Fruit fly (Drosophila melanogaster): ENCODE data around the gene CG31296.

Gene CG31296

DNA sequence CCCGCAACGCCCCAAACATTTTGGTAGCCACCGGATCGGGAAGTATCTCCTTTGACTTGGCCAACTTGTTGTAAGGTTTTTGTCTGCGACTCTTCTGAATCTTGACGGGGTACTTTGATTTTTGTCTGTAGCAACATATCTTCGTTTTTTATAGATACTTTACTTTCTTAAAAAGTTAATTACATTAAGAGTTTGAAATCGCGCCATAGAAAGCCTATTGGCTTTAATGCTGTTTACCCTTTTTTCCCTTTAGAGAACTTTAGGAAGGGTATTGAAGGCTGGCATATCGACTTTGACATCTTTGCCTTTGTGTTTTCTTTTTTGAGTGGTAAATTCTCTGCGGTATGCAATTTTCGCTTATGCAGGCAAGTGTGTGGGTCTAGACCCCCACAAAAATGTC is 35.1 kb upstream of the CG31296 start:
- TF ChIP-seq topi (GFP tag; optimal IDR thresholded peaks at IDR 0.05) (peak; percentile 64), dsx (GFP tag; optimal IDR thresholded peaks at IDR 0.05; ENCODE audit: poor library complexity, severe bottlenecking) (peak; percentile 19), CG1621 (tag; optimal IDR thresholded peaks at IDR 0.05) (no peak), fkh (GFP tag; optimal IDR thresholded peaks at IDR 0.05) (no peak), CG4318 (GFP tag; optimal IDR thresholded peaks at IDR 0.05) (peak; percentile 76), pdm3 (GFP tag; optimal IDR thresholded peaks at IDR 0.05) (peak; percentile 68), CG7368 (GFP tag; optimal IDR thresholded peaks at IDR 0.05) (no peak), CG10631 (GFP tag; optimal IDR thresholded peaks at IDR 0.05) (peak; percentile 59), salr (GFP tag; optimal IDR thresholded peaks at IDR 0.05) (peak; percentile 1 to 43), Gug (GFP tag; IDR thresholded peaks at IDR 0.05) (peak; percentile 31; the same call in 1 of the 2 replicates), CG32006 (GFP tag; optimal IDR thresholded peaks at IDR 0.05) (peak; percentile 85), CG9139 (GFP tag; optimal IDR thresholded peaks at IDR 0.05) (no peak), fd59A (GFP tag; optimal IDR thresholded peaks at IDR 0.05) (peak; percentile 29), Met (GFP tag; optimal IDR thresholded peaks at IDR 0.05) (peak; percentile 72), Sox14 (GFP tag; optimal IDR thresholded peaks at IDR 0.05) (peak; percentile 72), Blimp-1 (GFP tag; optimal IDR thresholded peaks at IDR 0.05) (no peak), esn (GFP tag; optimal IDR thresholded peaks at IDR 0.05) (peak; percentile 72), CG8632 (GFP tag; optimal IDR thresholded peaks at IDR 0.05) (no peak), CG11762 (GFP tag; optimal IDR thresholded peaks at IDR 0.05; ENCODE audit: insufficient read depth) (peak; percentile 18), Hr4 (GFP tag; optimal IDR thresholded peaks at IDR 0.05) (peak; percentile 82), fd85E (GFP tag; optimal IDR thresholded peaks at IDR 0.05) (no peak), CG15336 (GFP tag; IDR thresholded peaks at IDR 0.05) (peak; percentile 78), CG6808 (GFP tag; optimal IDR thresholded peaks at IDR 0.05) (no peak), achi (GFP tag; optimal IDR thresholded peaks at IDR 0.05) (peak; percentile 64), cyc (GFP tag; optimal IDR thresholded peaks at IDR 0.05) (peak; percentile 69), CG3919 (GFP tag; optimal IDR thresholded peaks at IDR 0.05) (peak; percentile 62), Eip78C (GFP tag) (peak; percentile 82), CG6792 (GFP tag; optimal IDR thresholded peaks at IDR 0.05) (peak; percentile 23), CG6854 (GFP tag; optimal IDR thresholded peaks at IDR 0.05) (no peak), CG3032 (tag; optimal IDR thresholded peaks at IDR 0.05) (peak; percentile 7), Sox102F (GFP tag; optimal IDR thresholded peaks at IDR 0.05) (peak; percentile 74), Ets21C (GFP tag; optimal IDR thresholded peaks at IDR 0.05) (peak; percentile 53), acj6 (GFP tag; optimal IDR thresholded peaks at IDR 0.05) (peak; percentile 56), CG31627 (GFP tag; optimal IDR thresholded peaks at IDR 0.05) (peak; percentile 74), svp (GFP tag) (peak; percentile 77), CG11294 (GFP tag; IDR thresholded peaks at IDR 0.05) (peak; percentile 27; the same call in 1 of the 2 replicates), CG11902 (GFP tag; optimal IDR thresholded peaks at IDR 0.05) (no peak), Ets96B (tag; optimal IDR thresholded peaks at IDR 0.05) (peak; percentile 34), CG6163 (GFP tag; IDR thresholded peaks at IDR 0.05) (peak; percentile 73; the same call in 2 of the 3 replicates), CG34406 (GFP tag; optimal IDR thresholded peaks at IDR 0.05) (peak; percentile 17), Sox15 (GFP tag; optimal IDR thresholded peaks at IDR 0.05) (no peak), CG8119 (GFP tag; IDR thresholded peaks at IDR 0.05) (peak; percentile 80), Eip75B (GFP tag; optimal IDR thresholded peaks at IDR 0.05) (peak; percentile 51), Hr38 (GFP tag; optimal IDR thresholded peaks at IDR 0.05) (no peak), Smox (GFP tag; optimal IDR thresholded peaks at IDR 0.05) (peak; percentile 66), CG6276 (GFP tag; optimal IDR thresholded peaks at IDR 0.05) (peak; percentile 40), lz (GFP tag; optimal IDR thresholded peaks at IDR 0.05) (peak; percentile 53), vri (GFP tag; optimal IDR thresholded peaks at IDR 0.05) (peak; percentile 62), CG10669 (GFP tag; optimal IDR thresholded peaks at IDR 0.05) (peak; percentile 9), ss (GFP tag; optimal IDR thresholded peaks at IDR 0.05) (no peak), Eip93F (GFP tag; optimal IDR thresholded peaks at IDR 0.05) (no peak), Hr39 (GFP tag; optimal IDR thresholded peaks at IDR 0.05) (peak; percentile 74)
